Fruit fly (Drosophila melanogaster): ENCODE measurements around the gene Nhe2.

DNA sequence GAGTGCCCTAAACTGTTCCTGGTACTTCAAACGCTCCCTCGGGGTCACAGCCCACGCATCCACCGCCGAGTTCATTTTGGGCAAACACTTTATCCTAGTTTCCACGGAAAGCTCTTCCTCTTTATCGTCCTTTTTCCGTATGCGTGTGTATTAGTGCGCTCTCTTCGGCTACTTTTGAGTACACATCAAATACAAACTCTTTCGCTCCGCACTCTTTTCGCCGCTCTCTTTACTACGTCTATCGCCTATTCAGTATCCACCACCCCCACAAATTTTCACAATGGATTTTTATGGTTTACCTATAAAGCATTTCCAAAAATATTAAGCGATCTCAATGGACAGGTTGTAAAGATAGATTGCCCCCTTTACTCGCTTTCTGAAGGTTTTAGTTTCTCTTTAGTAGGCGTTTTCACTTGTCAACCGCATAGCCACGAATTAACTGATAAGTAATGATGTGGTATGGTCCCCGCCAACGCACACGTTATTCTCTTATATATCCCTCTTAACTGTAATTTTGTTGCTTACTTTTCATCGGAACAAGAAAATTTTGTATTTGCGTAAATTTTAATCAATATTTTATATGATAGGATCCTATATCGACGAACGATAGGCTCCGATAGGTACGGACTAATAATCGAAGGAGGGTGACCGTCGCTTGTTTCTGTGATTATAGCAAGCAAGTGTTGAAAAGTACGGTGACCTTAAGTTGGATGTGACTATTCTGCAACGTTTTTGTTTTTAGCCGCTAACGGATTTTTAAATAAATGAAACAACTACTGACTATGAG is 37.5 kb downstream of the Nhe2 start, which contains the start of gene Dap160:
- TF ChIP-seq Pif1A (GFP tag; optimal IDR thresholded peaks at IDR 0.05) = no peak
- no peak for TF ChIP-seq CG9948 (tag; optimal IDR thresholded peaks at IDR 0.05)
- TF ChIP-seq CG34367 (tag; optimal IDR thresholded peaks at IDR 0.05) = no peak
- no peak for TF ChIP-seq rn (GFP tag; IDR thresholded peaks at IDR 0.05)
- no peak for TF ChIP-seq Ets98B (GFP tag; IDR thresholded peaks at IDR 0.05)
- no peak for TF ChIP-seq CG8159 (tag; optimal IDR thresholded peaks at IDR 0.05)
- no peak for TF ChIP-seq gl (tag; optimal IDR thresholded peaks at IDR 0.05)
- no peak for TF ChIP-seq CG15710 (tag; optimal IDR thresholded peaks at IDR 0.05)
- TF ChIP-seq CG32121 (GFP tag; IDR thresholded peaks at IDR 0.05) = no peak
- no peak for TF ChIP-seq CG4496 (GFP tag; IDR thresholded peaks at IDR 0.05)
